Fruit fly (Drosophila melanogaster) whole organism, embryonic: ENCODE data around the gene CG3040.

Experiments
- Aef1 ChIP-seq: fragments of 200-800 bp; sonication (Bioruptor generic); IDR thresholded peaks from 3 replicates; pipeline ENCODE4 v1.3.6; 2022; ENCODE audit warnings: missing biosample characterization, missing genetic modification characterization
- Antp ChIP-seq: fragments of 200-800 bp; sonication (Bioruptor generic); optimal IDR thresholded peaks from 3 replicates; lab custom pipeline; 2016; ENCODE audit warnings: missing biosample characterization, missing genetic modification characterization
- CG11723 ChIP-seq: fragments of 200-800 bp; sonication (Bioruptor generic); optimal IDR thresholded peaks from 2 replicates; lab custom pipeline; 2017; ENCODE audit warnings: missing biosample characterization, mild to moderate bottlenecking, missing genetic modification characterization
- CG13296 ChIP-seq: fragments of 200-800 bp; sonication (Bioruptor generic); optimal IDR thresholded peaks from 3 replicates; lab custom pipeline; 2018; ENCODE audit warnings: missing biosample characterization, mild to moderate bottlenecking, missing genetic modification characterization
- CG13624 ChIP-seq: fragments of 200-800 bp; sonication (Bioruptor generic); optimal IDR thresholded peaks from 2 replicates; lab custom pipeline; 2016; ENCODE audit warnings: missing biosample characterization, missing genetic modification characterization
- CG14441 ChIP-seq: fragments of 200-800 bp; sonication (Bioruptor generic); IDR thresholded peaks from 2 replicates; pipeline ENCODE4 v1.3.6; 2022; ENCODE audit warnings: missing biosample characterization, missing genetic modification characterization
- CG1603 ChIP-seq: fragments of 200-800 bp; sonication (Bioruptor generic); optimal IDR thresholded peaks from 2 replicates; lab custom pipeline; 2019; ENCODE audit warnings: missing biosample characterization, mild to moderate bottlenecking, missing genetic modification characterization, moderate library complexity
- CG17186 ChIP-seq: fragments of 200-800 bp; sonication (Bioruptor generic); optimal IDR thresholded peaks from 3 replicates; lab custom pipeline; 2017; ENCODE audit warnings: missing biosample characterization, missing genetic modification reagents, missing genetic modification characterization
- CG17568 ChIP-seq: fragments of 200-800 bp; sonication (Bioruptor generic); optimal IDR thresholded peaks from 2 replicates; lab custom pipeline; 2018; ENCODE audit warnings: missing biosample characterization, mild to moderate bottlenecking, missing genetic modification characterization, moderate library complexity
- CG30020 ChIP-seq: fragments of 200-800 bp; optimal IDR thresholded peaks from 2 replicates; lab custom pipeline; 2019; ENCODE audit warnings: missing biosample characterization, mild to moderate bottlenecking, missing genetic modification characterization, moderate library complexity
- CG31365 ChIP-seq: fragments of 200-800 bp; sonication (Bioruptor generic); optimal IDR thresholded peaks from 2 replicates; lab custom pipeline; 2018; ENCODE audit warnings: missing biosample characterization, mild to moderate bottlenecking, missing genetic modification characterization
- CG31441 ChIP-seq: fragments of 200-800 bp; sonication (Bioruptor generic); IDR thresholded peaks from 2 replicates; pipeline ENCODE4 v1.3.6; 2022; ENCODE audit warnings: missing biosample characterization, missing genetic modification characterization
- CG3163 ChIP-seq: fragments of 200-800 bp; sonication (Bioruptor generic); optimal IDR thresholded peaks from 3 replicates; lab custom pipeline; 2016; ENCODE audit warnings: missing biosample characterization, missing genetic modification characterization
- CG32532 ChIP-seq: fragments of 200-800 bp; sonication (Bioruptor generic); IDR thresholded peaks from 2 replicates; pipeline ENCODE4 v1.3.6; 2022; ENCODE audit warnings: missing biosample characterization, missing genetic modification characterization
- CG43689 ChIP-seq: fragments of 200-800 bp; sonication (Bioruptor generic); IDR thresholded peaks from 2 replicates; pipeline ENCODE4 v1.3.6; 2022; ENCODE audit warnings: missing biosample characterization, missing genetic modification characterization
- CG7928 ChIP-seq: fragments of 200-800 bp; sonication (Bioruptor generic); optimal IDR thresholded peaks from 2 replicates; lab custom pipeline; 2017; ENCODE audit warnings: missing biosample characterization, mild to moderate bottlenecking, missing genetic modification characterization
- CG8388 ChIP-seq: fragments of 200-800 bp; sonication (Bioruptor generic); optimal IDR thresholded peaks from 2 replicates; lab custom pipeline; 2019; ENCODE audit warnings: missing biosample characterization, mild to moderate bottlenecking, missing genetic modification characterization, moderate library complexity
- Chrac-16 ChIP-seq: fragments of 200-800 bp; sonication (Bioruptor generic); optimal IDR thresholded peaks from 3 replicates; lab custom pipeline; 2016; ENCODE audit warnings: missing biosample characterization, missing genetic modification characterization
- Dref ChIP-seq: fragments of 200-800 bp; sonication (Bioruptor generic); IDR thresholded peaks from 2 replicates; pipeline ENCODE4 v1.3.6; 2022; ENCODE audit warnings: missing biosample characterization, missing genetic modification characterization
- Ets65A ChIP-seq: fragments of 200-800 bp; sonication (Bioruptor generic); peaks from one replicate; lab custom pipeline; 2016; ENCODE audit warnings: missing biosample characterization, missing genetic modification characterization
- Fer3 ChIP-seq: fragments of 200-800 bp; sonication (Bioruptor generic); optimal IDR thresholded peaks from 2 replicates; lab custom pipeline; 2018; ENCODE audit warnings: missing biosample characterization, mild to moderate bottlenecking, missing genetic modification characterization, moderate library complexity
- HLH54F ChIP-seq: fragments of 200-800 bp; sonication (Bioruptor generic); optimal IDR thresholded peaks from 3 replicates; lab custom pipeline; 2016; ENCODE audit warnings: missing biosample characterization, missing genetic modification characterization
- Hmr ChIP-seq: fragments of 200-800 bp; sonication (Bioruptor generic); optimal IDR thresholded peaks from 3 replicates; lab custom pipeline; 2017; ENCODE audit warnings: mild to moderate bottlenecking, missing biosample characterization, missing genetic modification reagents, missing genetic modification characterization
- Hr3 ChIP-seq: fragments of 200-800 bp; sonication (Bioruptor generic); optimal IDR thresholded peaks from 3 replicates; lab custom pipeline; 2016; ENCODE audit warnings: missing biosample characterization, missing genetic modification characterization
- Hr51 ChIP-seq, 2 experiments: fragments of 200-800 bp; sonication (Bioruptor generic); optimal IDR thresholded peaks; 2 replicates in 1 of 2; 3 replicates in 1 of 2; lab custom pipeline; 2016 to 2018; ENCODE audit warnings: missing biosample characterization in 2 of 2, missing genetic modification characterization in 2 of 2, mild to moderate bottlenecking in 1 of 2, moderate library complexity in 1 of 2
- Med ChIP-seq: fragments of 200-800 bp; sonication (Bioruptor generic); peaks from one replicate; lab custom pipeline; 2016; ENCODE audit warnings: missing biosample characterization, missing genetic modification characterization, mild to moderate bottlenecking, inconsistent platforms, moderate library complexity
- Myb ChIP-seq: fragments of 200-800 bp; sonication (Bioruptor generic); optimal IDR thresholded peaks from 2 replicates; lab custom pipeline; 2016; ENCODE audit warnings: missing biosample characterization, missing genetic modification characterization
- Nf-YC ChIP-seq: fragments of 200-800 bp; optimal IDR thresholded peaks from 3 replicates; lab custom pipeline; 2019; ENCODE audit warnings: missing biosample characterization, mild to moderate bottlenecking, missing genetic modification characterization, moderate library complexity
- Pdp1 ChIP-seq, 2 experiments: fragments of 200-800 bp; sonication (Bioruptor generic); optimal IDR thresholded peaks; 3 replicates each; lab custom pipeline; 2016; ENCODE audit warnings: missing biosample characterization in 2 of 2, missing genetic modification characterization in 2 of 2, mild to moderate bottlenecking in 1 of 2, moderate library complexity in 1 of 2
- Sry-δ ChIP-seq: fragments of 200-800 bp; sonication (Bioruptor generic); optimal IDR thresholded peaks from 2 replicates; lab custom pipeline; 2016; ENCODE audit warnings: missing biosample characterization, missing genetic modification characterization
- Ssrp ChIP-seq: fragments of 200-800 bp; sonication (Bioruptor generic); optimal IDR thresholded peaks from 2 replicates; lab custom pipeline; 2018; ENCODE audit warnings: missing biosample characterization, mild to moderate bottlenecking, missing genetic modification characterization, moderate library complexity
- al ChIP-seq: fragments of 200-800 bp; sonication (Bioruptor generic); IDR thresholded peaks from 2 replicates; pipeline ENCODE4 v1.3.6; 2022; ENCODE audit warnings: missing biosample characterization, missing genetic modification characterization
- az2 ChIP-seq: fragments of 200-800 bp; sonication (Bioruptor generic); optimal IDR thresholded peaks from 3 replicates; lab custom pipeline; 2016; ENCODE audit warnings: missing biosample characterization, missing genetic modification characterization
- chn ChIP-seq: fragments of 200-800 bp; sonication (Bioruptor generic); optimal IDR thresholded peaks from 2 replicates; lab custom pipeline; 2016; ENCODE audit warnings: missing biosample characterization, missing genetic modification characterization
- ewg ChIP-seq: fragments of 200-800 bp; sonication (Bioruptor generic); optimal IDR thresholded peaks from 3 replicates; lab custom pipeline; 2017; ENCODE audit warnings: mild to moderate bottlenecking, missing biosample characterization, missing genetic modification reagents, missing genetic modification characterization
- gcm2 ChIP-seq: fragments of 200-800 bp; sonication (Bioruptor generic); optimal IDR thresholded peaks from 2 replicates; lab custom pipeline; 2016; ENCODE audit warnings: missing biosample characterization, missing genetic modification characterization
- gem ChIP-seq: fragments of 200-800 bp; sonication (Bioruptor generic); optimal IDR thresholded peaks from 2 replicates; lab custom pipeline; 2019; ENCODE audit warnings: missing biosample characterization, mild to moderate bottlenecking, missing genetic modification characterization, moderate library complexity
- gfzf ChIP-seq: fragments of 200-800 bp; sonication (Bioruptor generic); optimal IDR thresholded peaks from 2 replicates; lab custom pipeline; 2016; ENCODE audit warnings: missing biosample characterization, mild to moderate bottlenecking, missing genetic modification characterization, moderate library complexity
- jigr1 ChIP-seq: fragments of 200-800 bp; sonication (Bioruptor generic); IDR thresholded peaks from 3 replicates; pipeline ENCODE4 v1.3.6; 2022; ENCODE audit warnings: missing biosample characterization, missing genetic modification characterization
- ken ChIP-seq: fragments of 200-800 bp; sonication (Bioruptor generic); IDR thresholded peaks from 3 replicates; pipeline ENCODE4 v1.3.6; 2022; ENCODE audit warnings: missing biosample characterization, missing genetic modification characterization
- mld ChIP-seq: fragments of 200-800 bp; sonication (Bioruptor generic); IDR thresholded peaks from 3 replicates; pipeline ENCODE4 v1.3.6; 2022; ENCODE audit warnings: missing biosample characterization, missing genetic modification characterization; ENCODE audit not compliant: partially characterized antibody
- nerfin-1 ChIP-seq: fragments of 200-800 bp; sonication (Bioruptor generic); optimal IDR thresholded peaks from 3 replicates; lab custom pipeline; 2019; ENCODE audit warnings: missing biosample characterization, mild to moderate bottlenecking, missing genetic modification characterization, moderate library complexity
- nom ChIP-seq: fragments of 200-800 bp; sonication (Bioruptor generic); optimal IDR thresholded peaks from 2 replicates; lab custom pipeline; 2017; ENCODE audit warnings: missing biosample characterization, missing genetic modification characterization, mild to moderate bottlenecking, moderate library complexity, missing genetic modification reagents
- phol ChIP-seq: fragments of 200-800 bp; sonication (Bioruptor generic); optimal IDR thresholded peaks from 3 replicates; lab custom pipeline; 2018; ENCODE audit warnings: missing biosample characterization, mild to moderate bottlenecking, missing genetic modification characterization, moderate library complexity
- prd ChIP-seq, 3 experiments: fragments of >200 bp in 2 of 3; fragments of 200-800 bp in 1 of 3; sonication (Bioruptor generic) in 1 of 3; optimal IDR thresholded peaks in 2 of 3; IDR thresholded peaks in 1 of 3; 2 replicates in 2 of 3; 3 replicates in 1 of 3; pipeline versions ENCODE4 v1.3.6 to Lab custom; 2017 to 2022; ENCODE audit warnings: missing biosample characterization in 1 of 3, missing genetic modification characterization in 1 of 3
- sim ChIP-seq: fragments of 200-800 bp; sonication (Bioruptor generic); IDR thresholded peaks from 2 replicates; pipeline ENCODE4 v1.3.6; 2022; ENCODE audit warnings: missing biosample characterization, missing genetic modification characterization
- slbo ChIP-seq: fragments of 200-800 bp; sonication (Bioruptor generic); IDR thresholded peaks from 2 replicates; pipeline ENCODE4 v1.3.6; 2022; ENCODE audit warnings: missing biosample characterization, missing genetic modification characterization
- tll ChIP-seq, 2 experiments: fragments of 200-800 bp in 1 of 2; fragments of >200 bp in 1 of 2; sonication (Bioruptor generic) in 1 of 2; optimal IDR thresholded peaks; 2 replicates each; lab custom pipeline; 2017 to 2019; ENCODE audit warnings: missing biosample characterization in 2 of 2, missing genetic modification characterization in 2 of 2, mild to moderate bottlenecking in 1 of 2, moderate library complexity in 1 of 2
- vvl ChIP-seq: fragments of 200-800 bp; sonication (Bioruptor generic); IDR thresholded peaks from 2 replicates; pipeline ENCODE4 v1.3.6; 2022; ENCODE audit warnings: missing biosample characterization, missing genetic modification characterization
- zen ChIP-seq: fragments of 200-800 bp; sonication (Bioruptor generic); optimal IDR thresholded peaks from 3 replicates; lab custom pipeline; 2018; ENCODE audit warnings: missing biosample characterization, mild to moderate bottlenecking, missing genetic modification characterization, moderate library complexity

The CG3040 gene

DNA sequence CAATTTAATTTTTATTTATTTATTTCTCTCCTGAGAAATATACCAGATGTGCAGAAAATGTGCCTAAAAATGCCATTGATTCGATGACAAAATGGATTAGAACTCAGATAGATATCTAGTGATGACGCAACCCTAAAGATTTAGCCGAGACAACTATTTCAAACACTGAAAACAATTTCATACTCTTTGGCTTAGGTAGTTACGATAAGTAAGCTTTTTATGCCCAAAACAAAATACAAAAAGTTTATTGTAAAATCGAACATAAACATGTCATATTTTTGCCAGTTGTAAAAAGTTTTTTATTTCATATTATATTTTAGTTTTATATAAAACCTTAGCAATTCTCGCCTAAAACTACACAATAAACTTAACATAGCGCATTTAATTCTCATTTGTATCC is at the start of gene CG3040:
Gene CG3040 (minus strand): TSS at position 54 of the 400 bp plus-strand sequence.
- TF ChIP-seq CG8388 (GFP tag; lab: Kevin White, UChicago) (peak; percentile 18), CG13296 (GFP tag; lab: Kevin White, UChicago) (peak; percentile 9), zen (tag; lab: Kevin White, UChicago) (peak; percentile 31), CG13624 (GFP tag; lab: Kevin White, UChicago) (peak; percentile 39), CG43689 (GFP tag; lab: Robert Waterston, UW) (no peak), Antp (GFP tag; lab: Kevin White, UChicago) (peak; percentile 27), gfzf (GFP tag; lab: Kevin White, UChicago) (peak; percentile 93), ken (GFP tag; lab: Robert Waterston, UW) (peak; percentile 48; the same call in 1 of the 3 replicates), CG32532 (GFP tag; lab: Robert Waterston, UW) (peak; percentile 63), CG31441 (GFP tag; lab: Robert Waterston, UW) (peak; percentile 39), phol (tag; lab: Kevin White, UChicago) (peak; percentile 49), Med (peak; percentile 83), sim (no peak), Nf-YC (tag; lab: Kevin White, UChicago) (peak; percentile 5), chn (GFP tag; lab: Kevin White, UChicago) (peak; percentile 13), tll (GFP tag; optimal IDR thresholded peaks at IDR 0.05; lab: Kevin White, UChicago) (no peak), CG17186 (no peak), CG30020 (peak; percentile 2), slbo (GFP tag; lab: Robert Waterston, UW) (peak; percentile 78), Myb (peak; percentile 9), prd (optimal IDR thresholded peaks at IDR 0.05; lab: Kevin White, UChicago) (no peak), prd (GFP tag; IDR thresholded peaks at IDR 0.05; lab: Robert Waterston, UW) (peak; percentile 41; the same call in 1 of the 3 replicates), Ssrp (tag; lab: Kevin White, UChicago) (peak; percentile 44), CG14441 (GFP tag; lab: Robert Waterston, UW) (no peak), CG11723 (GFP tag; lab: Kevin White, UChicago) (no peak), CG17568 (GFP tag; lab: Kevin White, UChicago) (peak; percentile 32), Hmr (GFP tag; lab: Kevin White, UChicago) (peak; percentile 61), Hr51 (GFP tag; optimal IDR thresholded peaks at IDR 0.05; lab: Kevin White, UChicago) (peak; percentile 2 to 39), ewg (GFP tag; lab: Kevin White, UChicago) (no peak), Ets65A (GFP tag; lab: Kevin White, UChicago) (no peak), Fer3 (tag; lab: Kevin White, UChicago) (peak; percentile 26), Dref (GFP tag; lab: Robert Waterston, UW) (peak; percentile 45), Chrac-16 (GFP tag; lab: Kevin White, UChicago) (peak; percentile 29), jigr1 (GFP tag; lab: Robert Waterston, UW) (no peak), gcm2 (GFP tag; lab: Kevin White, UChicago) (no peak), nom (GFP tag; lab: Kevin White, UChicago) (peak; percentile 9), CG3163 (GFP tag; lab: Kevin White, UChicago) (peak; percentile 7), az2 (GFP tag; lab: Kevin White, UChicago) (peak; percentile 1), vvl (peak; percentile 63), gem (tag; lab: Kevin White, UChicago) (peak; percentile 53), CG7928 (GFP tag; lab: Kevin White, UChicago) (no peak), nerfin-1 (no peak), Aef1 (GFP tag; lab: Robert Waterston, UW) (peak; percentile 22; the same call in 1 of the 3 replicates), al (GFP tag; lab: Robert Waterston, UW) (0 out of 2 replicates have a peak, but pooled peaks have one; percentile 25), Pdp1 (GFP tag; optimal IDR thresholded peaks at IDR 0.05; lab: Kevin White, UChicago) (peak in 1 of 2 experiments; percentile 96), Hr3 (peak; percentile 32), HLH54F (GFP tag; lab: Kevin White, UChicago) (peak; percentile 14), CG31365 (tag; lab: Kevin White, UChicago) (no peak), mld (GFP tag; lab: Robert Waterston, UW) (no peak), CG1603 (tag; lab: Kevin White, UChicago) (peak; percentile 59), Sry-δ (GFP tag; lab: Kevin White, UChicago) (peak; percentile 42)
